Worm (Caenorhabditis elegans): Measurements from ENCODE around the gene ZK354.7.
"Not testable (repeated sequence)": the region's sequence is repeated elsewhere in the genome, so short reads cannot be mapped to it uniquely, and the experiment has no call there.

ZK354.7 gene

ce11 chrIV:5258385-5258784 lies 44.5 kb downstream of the ZK354.7 start, which contains the start of gene ttbk-2.1:
Gene ttbk-2.1, plus strand, starts transcription at chrIV:5258685.
- TF ChIP-seq cog-1 (tag; optimal IDR thresholded peaks at IDR 0.05); klf-2 (GFP tag; conservative IDR thresholded peaks at IDR 0.05); ztf-23 (GFP tag; IDR thresholded peaks at IDR 0.05): not testable (repeated sequence)

ce11 chrIV:5256731-5257130 lies 46.2 kb downstream of the ZK354.7 start, which contains the start of gene F36H12.9:
Gene F36H12.9, plus strand, starts transcription at chrIV:5257031.
- TF ChIP-seq ztf-29 (GFP tag; IDR thresholded peaks at IDR 0.05); tab-1 (GFP tag; IDR thresholded peaks at IDR 0.05); cog-1 (tag; optimal IDR thresholded peaks at IDR 0.05): not testable (repeated sequence)

ce11 chrIV:5254678-5255077 lies 48.3 kb downstream of the ZK354.7 start, which contains the start of gene F36H12.10:
Gene F36H12.10, minus strand, starts transcription at chrIV:5254778.
- not testable (repeated sequence) for TF ChIP-seq tab-1, ztf-29, flt-1 (GFP tag; IDR thresholded peaks at IDR 0.05)
